Fruit fly (Drosophila melanogaster): ENCODE data around the gene CG31097.

Gene CG31097

DNA sequence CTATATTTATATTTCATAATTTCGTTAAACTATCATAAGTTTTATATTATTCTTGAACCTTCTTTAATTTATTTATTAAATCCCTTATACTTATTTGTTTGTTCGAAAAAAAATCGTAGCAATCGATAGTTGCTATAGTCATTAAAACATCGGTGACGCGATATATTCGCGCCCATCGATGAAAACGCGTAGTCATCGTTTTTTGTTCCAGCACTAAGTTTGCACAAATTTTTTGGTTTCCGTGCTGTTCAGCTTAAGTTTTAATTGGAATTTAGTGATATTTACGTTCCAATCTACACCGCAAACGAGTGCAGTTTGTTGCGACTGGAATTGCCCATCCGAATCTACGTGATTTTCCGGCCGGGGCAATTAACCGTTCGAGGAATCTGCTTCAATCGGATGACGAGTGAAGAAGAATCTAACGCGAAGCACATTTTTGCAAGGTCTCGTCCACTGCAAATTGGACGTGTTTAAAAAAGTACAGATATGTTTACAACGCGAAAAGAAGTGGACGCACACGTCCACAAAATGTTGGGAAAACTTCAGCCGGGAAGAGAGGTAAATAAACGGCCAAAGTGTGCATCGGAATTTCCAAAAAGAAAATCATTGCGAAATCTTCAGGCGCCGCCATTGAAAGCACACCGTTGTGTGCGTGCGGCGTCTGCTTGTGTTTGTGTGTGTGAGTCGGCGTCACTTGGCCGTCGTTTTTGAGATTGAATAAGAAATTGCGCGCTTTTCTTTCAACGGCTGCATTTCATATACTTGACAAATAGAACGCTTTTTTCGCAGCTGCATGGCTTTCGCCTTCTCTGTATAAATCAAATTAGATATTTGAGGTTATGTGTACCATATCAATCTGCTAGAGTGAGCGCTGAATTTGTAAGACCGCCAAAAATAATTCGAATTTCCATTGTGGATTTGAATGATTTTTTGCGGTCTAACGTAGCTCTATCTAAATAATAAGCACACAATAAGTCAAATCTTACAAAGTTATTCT lies 48.1 kb downstream of the CG31097 start, which contains the start of gene Nup358 (continued):
- TF ChIP-seq Tbp (GFP tag; optimal IDR thresholded peaks at IDR 0.05) = no peak
- TF ChIP-seq slp2 (GFP tag; optimal IDR thresholded peaks at IDR 0.05) = no peak
- no peak for TF ChIP-seq oc (tag; optimal IDR thresholded peaks at IDR 0.05)
- TF ChIP-seq caup (GFP tag; optimal IDR thresholded peaks at IDR 0.05; ENCODE audit: severe bottlenecking) = no peak
- peak; percentile 62 for TF ChIP-seq CG1603 (tag; optimal IDR thresholded peaks at IDR 0.05)
- peak; percentile 85 for TF ChIP-seq cg (GFP tag; optimal IDR thresholded peaks at IDR 0.05)
- TF ChIP-seq Ssrp (tag; optimal IDR thresholded peaks at IDR 0.05) = no peak
- TF ChIP-seq Sin3A (optimal IDR thresholded peaks at IDR 0.05) = peak; percentile 75
- TF ChIP-seq CG15601 (tag; optimal IDR thresholded peaks at IDR 0.05) = peak; percentile 37
- no peak for TF ChIP-seq ap (GFP tag; IDR thresholded peaks at IDR 0.05)
- no peak for TF ChIP-seq Six4 (GFP tag; optimal IDR thresholded peaks at IDR 0.05)
- no peak for TF ChIP-seq CG1647 (GFP tag; optimal IDR thresholded peaks at IDR 0.05)
- TF ChIP-seq tin (GFP tag; optimal IDR thresholded peaks at IDR 0.05) = no peak
- no peak for TF ChIP-seq Poxn (GFP tag; IDR thresholded peaks at IDR 0.05)
- peak; percentile 21 for TF ChIP-seq dm (GFP tag; optimal IDR thresholded peaks at IDR 0.05)
- peak; percentile 14 for TF ChIP-seq Abd-B (GFP tag; optimal IDR thresholded peaks at IDR 0.05)
- TF ChIP-seq Doc2 (GFP tag; IDR thresholded peaks at IDR 0.05) = no peak
- peak; percentile 76 for TF ChIP-seq CG2116 (GFP tag; optimal IDR thresholded peaks at IDR 0.05)
- TF ChIP-seq Trl (optimal IDR thresholded peaks at IDR 0.05) = no peak
- TF ChIP-seq Trl (GFP tag; optimal IDR thresholded peaks at IDR 0.05) = no peak
- TF ChIP-seq mam (GFP tag; optimal IDR thresholded peaks at IDR 0.05) = no peak
- TF ChIP-seq NC2β (GFP tag; optimal IDR thresholded peaks at IDR 0.05) = no peak
- peak; percentile 80 for TF ChIP-seq Ets97D (GFP tag; optimal IDR thresholded peaks at IDR 0.05)
- TF ChIP-seq D19A (tag; optimal IDR thresholded peaks at IDR 0.05) = no peak
- no peak for TF ChIP-seq lmd (GFP tag; IDR thresholded peaks at IDR 0.05)
- TF ChIP-seq CG7839 (tag; optimal IDR thresholded peaks at IDR 0.05) = no peak
- no peak for TF ChIP-seq CG12071 (GFP tag; optimal IDR thresholded peaks at IDR 0.05)
- TF ChIP-seq CG6791 (GFP tag; IDR thresholded peaks at IDR 0.05; ENCODE audit: partially characterized antibody) = peak; percentile 99
- no peak for TF ChIP-seq H15 (GFP tag; IDR thresholded peaks at IDR 0.05)
- TF ChIP-seq Camta (GFP tag; optimal IDR thresholded peaks at IDR 0.05) = no peak
- TF ChIP-seq Rx (GFP tag; IDR thresholded peaks at IDR 0.05) = no peak
- TF ChIP-seq CG16813 (GFP tag; IDR thresholded peaks at IDR 0.05; ENCODE audit: partially characterized antibody) = peak; percentile 98
- TF ChIP-seq toy (GFP tag; IDR thresholded peaks at IDR 0.05) = no peak
- TF ChIP-seq CG14441 (GFP tag; IDR thresholded peaks at IDR 0.05) = no peak
- no peak for TF ChIP-seq CG7357 (GFP tag; IDR thresholded peaks at IDR 0.05)
- no peak for TF ChIP-seq pita (GFP tag; optimal IDR thresholded peaks at IDR 0.05)
- TF ChIP-seq YL-1 (GFP tag; optimal IDR thresholded peaks at IDR 0.05) = peak; percentile 34
- TF ChIP-seq usp (GFP tag; optimal IDR thresholded peaks at IDR 0.05) = no peak
- TF ChIP-seq gro (GFP tag; optimal IDR thresholded peaks at IDR 0.05) = no peak
- peak; percentile 73 for TF ChIP-seq phol (tag; optimal IDR thresholded peaks at IDR 0.05)
- TF ChIP-seq CG10209 (GFP tag; optimal IDR thresholded peaks at IDR 0.05) = no peak
- TF ChIP-seq vnd (GFP tag; IDR thresholded peaks at IDR 0.05; ENCODE audit: partially characterized antibody) = peak; percentile 97
- peak; percentile 64 for TF ChIP-seq trem (tag; optimal IDR thresholded peaks at IDR 0.05)
- peak; percentile 21; the same call in 1 of the 2 replicates for TF ChIP-seq CG32532 (GFP tag; IDR thresholded peaks at IDR 0.05)
- TF ChIP-seq CG4730 (GFP tag; IDR thresholded peaks at IDR 0.05) = no peak
- peak; percentile 98 for TF ChIP-seq knrl (GFP tag; IDR thresholded peaks at IDR 0.05; ENCODE audit: partially characterized antibody)
- no peak for TF ChIP-seq gce (GFP tag; IDR thresholded peaks at IDR 0.05)
- TF ChIP-seq eve (GFP tag; optimal IDR thresholded peaks at IDR 0.05) = no peak
- TF ChIP-seq repo (GFP tag; optimal IDR thresholded peaks at IDR 0.05) = no peak
- TF ChIP-seq Hr39 (optimal IDR thresholded peaks at IDR 0.05) = no peak
- no peak for TF ChIP-seq ERR (GFP tag; optimal IDR thresholded peaks at IDR 0.05)
